Fruit fly (Drosophila melanogaster) whole organism, embryonic: ENCODE measurements around the gene Hip14.

Experiments
- CG10959 ChIP-seq: fragments of 200-800 bp; sonication (Bioruptor generic); IDR thresholded peaks from 2 replicates; pipeline ENCODE4 v1.3.6; 2022; ENCODE audit warnings: missing biosample characterization, missing genetic modification characterization
- mam ChIP-seq: fragments of 200-800 bp; sonication (Bioruptor generic); optimal IDR thresholded peaks from 3 replicates; lab custom pipeline; 2016; ENCODE audit warnings: missing biosample characterization, missing genetic modification characterization
- pita ChIP-seq: fragments of 200-800 bp; sonication (Bioruptor generic); optimal IDR thresholded peaks from 2 replicates; lab custom pipeline; 2017; ENCODE audit warnings: missing biosample characterization, mild to moderate bottlenecking, missing genetic modification characterization

dm6 chr3L:15940823-15941222 lies 47.2 kb upstream of the Hip14 start:
- TF ChIP-seq mam (GFP tag; lab: Kevin White, UChicago) (peak; percentile 14), CG10959 (GFP tag; lab: Robert Waterston, UW) (peak; percentile 32; the same call in 1 of the 2 replicates), pita (no peak)
